Fruit fly (Drosophila melanogaster) whole organism, embryonic: ENCODE measurements around the gene Hez.

Experiments used
- CG10267 ChIP-seq: fragments of 200-800 bp; sonication (Bioruptor generic); optimal IDR thresholded peaks from 2 replicates; lab custom pipeline; 2018; ENCODE audit warnings: missing biosample characterization, mild to moderate bottlenecking, missing genetic modification characterization, moderate library complexity
- CG15073 ChIP-seq: fragments of 200-800 bp; sonication (Bioruptor generic); optimal IDR thresholded peaks from 2 replicates; lab custom pipeline; 2016; ENCODE audit warnings: missing biosample characterization, missing genetic modification characterization
- CG9817 ChIP-seq: fragments of 200-800 bp; sonication (Bioruptor generic); optimal IDR thresholded peaks from 2 replicates; lab custom pipeline; 2018; ENCODE audit warnings: missing biosample characterization, mild to moderate bottlenecking, missing genetic modification characterization, moderate library complexity
- amos ChIP-seq: fragments of 200-800 bp; sonication (Bioruptor generic); IDR thresholded peaks from 2 replicates; pipeline ENCODE4 v1.3.6; 2022; ENCODE audit warnings: missing biosample characterization, missing genetic modification characterization; ENCODE audit not compliant: partially characterized antibody
- insv ChIP-seq, 2 experiments: fragments of 200-800 bp; sonication (Bioruptor generic); optimal IDR thresholded peaks; 3 replicates each; lab custom pipeline; 2016 to 2018; ENCODE audit warnings: missing biosample characterization in 2 of 2, missing genetic modification characterization in 2 of 2

DNA sequence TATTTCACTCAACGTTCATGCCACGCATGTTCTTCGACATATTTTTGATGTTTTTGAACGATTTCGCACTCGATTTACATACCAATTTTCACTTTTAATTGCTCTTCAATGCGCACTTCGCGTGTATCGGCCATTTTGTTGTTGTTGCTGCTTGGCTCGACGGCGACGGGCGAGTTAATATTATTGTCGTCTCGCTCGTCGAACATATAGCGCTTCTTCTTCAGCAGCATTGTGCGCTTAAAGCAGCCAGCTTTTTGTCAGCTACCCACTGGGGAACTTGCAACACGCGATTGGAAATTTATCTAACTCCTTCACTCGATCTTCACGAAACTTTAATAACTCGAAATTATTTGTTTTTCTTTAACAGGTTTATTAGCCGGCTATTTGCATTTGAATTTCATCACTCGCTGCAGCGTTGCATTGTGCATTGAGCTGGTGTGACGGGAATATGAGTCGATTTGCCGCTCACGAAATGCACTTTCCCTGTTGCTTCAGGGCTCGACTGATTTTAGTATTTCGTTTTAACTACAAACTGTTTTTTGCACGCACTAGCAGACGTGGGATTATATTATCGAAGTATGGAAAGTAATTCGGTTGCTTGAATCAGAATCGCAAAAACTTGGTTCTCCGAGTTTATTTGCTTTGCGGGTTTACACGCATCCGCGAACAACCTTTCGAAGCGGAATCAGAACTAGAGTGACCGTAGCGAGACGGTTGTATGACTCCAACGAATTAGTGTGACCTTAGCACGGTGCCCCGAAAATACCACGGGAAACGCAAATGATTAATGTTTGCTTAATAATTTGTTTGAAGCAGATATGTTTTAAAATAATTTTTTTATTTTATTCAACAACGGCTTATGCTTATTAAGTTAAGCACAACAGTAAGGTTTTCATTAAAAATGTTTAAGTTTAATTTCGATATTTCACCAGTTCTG lies 39.7 kb downstream of the Hez start, which contains the start of gene RasGAP1:
- TF ChIP-seq CG15073 (GFP tag; lab: Kevin White, UChicago) = no peak
- peak; percentile 46 for TF ChIP-seq amos (GFP tag; lab: Robert Waterston, UW)
- TF ChIP-seq insv (GFP tag; optimal IDR thresholded peaks at IDR 0.05; lab: Kevin White, UChicago) = no peak
- no peak for TF ChIP-seq CG10267
- peak; percentile 9 for TF ChIP-seq CG9817 (tag; lab: Kevin White, UChicago)
